Worm (Caenorhabditis elegans): ENCODE results near the gene srg-66.

The srg-66 gene

DNA sequence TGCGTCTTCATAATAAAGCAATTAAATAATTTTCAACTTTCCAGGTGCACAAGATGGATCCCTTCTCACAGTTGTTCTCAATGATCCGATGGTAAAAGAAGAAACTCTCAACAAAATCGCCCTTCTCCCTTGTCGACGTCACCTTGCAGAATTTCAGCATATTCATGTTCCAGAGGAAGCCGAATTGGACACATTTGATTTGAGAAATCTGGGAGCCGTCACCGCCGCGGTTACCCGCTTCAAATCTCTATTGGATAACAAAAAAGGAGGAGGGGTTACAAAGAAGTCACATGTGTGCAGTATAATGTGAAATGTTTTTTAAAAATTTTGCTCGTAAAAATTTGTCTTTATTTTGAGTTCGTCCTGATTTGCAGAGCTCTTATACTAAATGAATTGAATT lies 20.5 kb upstream of the srg-66 start (continued):
- no peak for TF ChIP-seq K12H6.12 (tag; optimal IDR thresholded peaks at IDR 0.05)
- TF ChIP-seq ztf-18 (tag; optimal IDR thresholded peaks at IDR 0.05), result peak; percentile 38
- TF ChIP-seq F55B11.4 (tag; optimal IDR thresholded peaks at IDR 0.05; ENCODE audit: borderline replicate concordance, insufficient read depth), result no peak
- 0 out of 2 replicates have a peak, but pooled peaks have one; percentile 58 for TF ChIP-seq Y95B8A.8 (GFP tag; IDR thresholded peaks at IDR 0.05)
- no peak for TF ChIP-seq nhr-27 (tag; optimal IDR thresholded peaks at IDR 0.05)
- no peak for TF ChIP-seq pha-4 (tag; optimal IDR thresholded peaks at IDR 0.05)
- TF ChIP-seq ztf-6 (GFP tag; IDR thresholded peaks at IDR 0.05), result no peak
- TF ChIP-seq ceh-79 (tag; optimal IDR thresholded peaks at IDR 0.05), result peak; percentile 29
- TF ChIP-seq hmg-20 (GFP tag; IDR thresholded peaks at IDR 0.05), result no peak
- TF ChIP-seq attf-6 (GFP tag; IDR thresholded peaks at IDR 0.05), result peak; percentile 40; the same call in 1 of the 2 replicates
- no peak for TF ChIP-seq die-1 (tag; optimal IDR thresholded peaks at IDR 0.05)
- no peak for TF ChIP-seq F10E7.11 (tag; optimal IDR thresholded peaks at IDR 0.05)
- TF ChIP-seq cebp-2 (GFP tag; IDR thresholded peaks at IDR 0.05), result 0 out of 2 replicates have a peak, but pooled peaks have one; percentile 70
- TF ChIP-seq mes-4 (tag; optimal IDR thresholded peaks at IDR 0.05), result no peak
- peak; percentile 36; the same call in 1 of the 2 replicates for TF ChIP-seq Y56A3A.18 (GFP tag; IDR thresholded peaks at IDR 0.05)
- no peak for TF ChIP-seq egl-18 (GFP tag; IDR thresholded peaks at IDR 0.05)
- no peak for TF ChIP-seq him-1 (tag; optimal IDR thresholded peaks at IDR 0.05)
- peak; percentile 10 for TF ChIP-seq snpc-3.4 (tag; optimal IDR thresholded peaks at IDR 0.05)
- no peak for TF ChIP-seq ztf-22 (GFP tag; optimal IDR thresholded peaks at IDR 0.05)
- TF ChIP-seq mcd-1 (GFP tag; IDR thresholded peaks at IDR 0.05), result 0 out of 2 replicates have a peak, but pooled peaks have one; percentile 4
- no peak for TF ChIP-seq K11D2.4 (GFP tag; IDR thresholded peaks at IDR 0.05)
- 0 out of 2 replicates have a peak, but pooled peaks have one; percentile 10 for TF ChIP-seq Y79H2A.3 (GFP tag; conservative IDR thresholded peaks at IDR 0.05)
- no peak for TF ChIP-seq fkh-3 (tag; optimal IDR thresholded peaks at IDR 0.05)
- TF ChIP-seq lin-54 (GFP tag; optimal IDR thresholded peaks at IDR 0.05), result peak; percentile 35
- TF ChIP-seq lsy-27 (tag; optimal IDR thresholded peaks at IDR 0.05; ENCODE audit: borderline replicate concordance, insufficient read depth), result no peak
- TF ChIP-seq lir-1 (GFP tag; conservative IDR thresholded peaks at IDR 0.05), result no peak
- TF ChIP-seq madf-6 (GFP tag; IDR thresholded peaks at IDR 0.05), result peak; percentile 43; the same call in 1 of the 2 replicates
- no peak for TF ChIP-seq ceh-58 (GFP tag; IDR thresholded peaks at IDR 0.05)
- no peak for TF ChIP-seq snpc-4 (GFP tag; optimal IDR thresholded peaks at IDR 0.05)
- peak in 1 of 4 experiments; percentile 15 for TF ChIP-seq snpc-4 (tag; optimal IDR thresholded peaks at IDR 0.05)
- no peak for TF ChIP-seq snpc-1.3 (tag; optimal IDR thresholded peaks at IDR 0.05; ENCODE audit: insufficient read depth)
- no peak for TF ChIP-seq ZK185.1 (tag; optimal IDR thresholded peaks at IDR 0.05; ENCODE audit: poor library complexity, severe bottlenecking)
- TF ChIP-seq unc-62 (GFP tag; optimal IDR thresholded peaks at IDR 0.05), result no peak
- TF ChIP-seq ceh-40 (GFP tag; IDR thresholded peaks at IDR 0.05), result no peak
- peak; percentile 55; the same call in 1 of the 2 replicates for TF ChIP-seq madf-3 (GFP tag; IDR thresholded peaks at IDR 0.05)
- no peak for TF ChIP-seq efl-1 (GFP tag; optimal IDR thresholded peaks at IDR 0.05)
- TF ChIP-seq snpc-1.1 (tag; optimal IDR thresholded peaks at IDR 0.05; ENCODE audit: insufficient read depth), result no peak
- peak; percentile 54 for TF ChIP-seq ekl-4 (GFP tag; IDR thresholded peaks at IDR 0.05)
- no peak for TF ChIP-seq egrh-3 (GFP tag; IDR thresholded peaks at IDR 0.05)
- TF ChIP-seq lin-35 (GFP tag; optimal IDR thresholded peaks at IDR 0.05), result no peak
- 0 out of 2 replicates have a peak, but pooled peaks have one; percentile 16 for TF ChIP-seq F33H1.4 (GFP tag; IDR thresholded peaks at IDR 0.05)
- peak in 1 of 2 experiments; percentile 28 for TF ChIP-seq let-607 (tag; optimal IDR thresholded peaks at IDR 0.05)
- no peak for TF ChIP-seq tlf-1 (GFP tag; optimal IDR thresholded peaks at IDR 0.05)
- TF ChIP-seq ztf-26 (tag; optimal IDR thresholded peaks at IDR 0.05), result peak; percentile 31
- TF ChIP-seq akir-1 (GFP tag; optimal IDR thresholded peaks at IDR 0.05), result no peak
- peak; percentile 13 for TF ChIP-seq tbp1 (GFP tag; optimal IDR thresholded peaks at IDR 0.05)
- peak; percentile 12 for TF ChIP-seq lsl-1 (GFP tag; optimal IDR thresholded peaks at IDR 0.05)

All from whole organism, young adult.